Worm (Caenorhabditis elegans) whole organism, L4 larva: Measurements from ENCODE around the gene F46C8.8.

Experiments
- fkh-10 ChIP-seq: fragments of 150-350 bp; optimal IDR thresholded peaks from 2 replicates; lab custom pipeline; 2014; ENCODE audit warnings: missing biosample characterization, missing genetic modification reagents, missing genetic modification characterization
- madf-5 ChIP-seq, 2 experiments: fragments of 200-800 bp; sonication (Bioruptor generic); IDR thresholded peaks; 2 replicates each; pipeline ENCODE4 v1.3.6; 2022; ENCODE audit warnings: missing compliant biosample characterization in 2 of 2, missing genetic modification characterization in 2 of 2
- mdl-1 ChIP-seq, 2 experiments: fragments of 150-350 bp in 1 of 2; sonication (generic microtip) in 1 of 2; optimal IDR thresholded peaks; 2 replicates each; lab custom pipeline; 2014 to 2017; ENCODE audit warnings: missing biosample characterization in 2 of 2, missing genetic modification characterization in 2 of 2
- pqm-1 ChIP-seq: sonication (generic microtip); optimal IDR thresholded peaks from 2 replicates; lab custom pipeline; 2017; ENCODE audit warnings: missing biosample characterization, missing genetic modification characterization
- zag-1 ChIP-seq: fragments of 150-350 bp; optimal IDR thresholded peaks from 2 replicates; lab custom pipeline; 2014; ENCODE audit warnings: missing biosample characterization, missing genetic modification characterization
- zip-2 ChIP-seq: fragments of 150-350 bp; optimal IDR thresholded peaks from 2 replicates; lab custom pipeline; 2014; ENCODE audit warnings: missing biosample characterization, missing genetic modification characterization

- no peak for TF ChIP-seq zip-2
- no peak for TF ChIP-seq madf-5 (GFP tag; IDR thresholded peaks at IDR 0.05; lab: Robert Waterston, UW)
- no peak for TF ChIP-seq pqm-1
- TF ChIP-seq fkh-10 (GFP tag; lab: Kevin White, UChicago): no peak
- no peak for TF ChIP-seq mdl-1 (tag; optimal IDR thresholded peaks at IDR 0.05; lab: Kevin White, UChicago)
- no peak for TF ChIP-seq zag-1
Observed at ce11 chrX:7540033-7540432, 14.2 kb downstream of the F46C8.8 start, which contains the start of gene glb-16.
